Worm (Caenorhabditis elegans) whole organism, L1 larva: Measurements from ENCODE around the gene idpp-5.

Experiments
- C16A3.4 ChIP-seq: fragments of 150-350 bp; optimal IDR thresholded peaks from 2 replicates; lab custom pipeline; 2014; ENCODE audit warnings: missing biosample characterization, missing genetic modification characterization
- C34B4.2 ChIP-seq: sonication (generic microtip); optimal IDR thresholded peaks from 2 replicates; lab custom pipeline; 2017; ENCODE audit warnings: mild to moderate bottlenecking, missing genetic modification characterization, missing compliant biosample characterization
- ama-1 ChIP-seq: fragments of 150-350 bp; optimal IDR thresholded peaks from 2 replicates; lab custom pipeline; 2014
- blmp-1 ChIP-seq: fragments of 150-350 bp; optimal IDR thresholded peaks from 2 replicates; lab custom pipeline; 2014; ENCODE audit warnings: missing biosample characterization, missing genetic modification characterization
- ceh-8 ChIP-seq: fragments of 200-800 bp; sonication (Bioruptor generic); optimal IDR thresholded peaks from 2 replicates; lab custom pipeline; 2018; ENCODE audit warnings: mild to moderate bottlenecking, missing genetic modification characterization, moderate library complexity, missing compliant biosample characterization
- ceh-90 ChIP-seq: sonication (generic microtip); optimal IDR thresholded peaks from 2 replicates; lab custom pipeline; 2016; ENCODE audit warnings: missing genetic modification characterization, missing compliant biosample characterization
- ces-1 ChIP-seq: fragments of 150-350 bp; optimal IDR thresholded peaks from 2 replicates; lab custom pipeline; 2014; ENCODE audit warnings: missing biosample characterization, missing genetic modification reagents, missing genetic modification characterization
- dpl-1 ChIP-seq, 3 experiments: fragments of 150-350 bp in 2 of 3; sonication (generic microtip) in 1 of 3; optimal IDR thresholded peaks; 2 replicates each; lab custom pipeline; 2014 to 2017; ENCODE audit warnings: missing biosample characterization in 3 of 3, missing genetic modification characterization in 3 of 3, missing genetic modification reagents in 3 of 3
- dsc-1 ChIP-seq: sonication (generic microtip); optimal IDR thresholded peaks from 2 replicates; lab custom pipeline; 2016; ENCODE audit warnings: mild to moderate bottlenecking, missing genetic modification characterization, missing compliant biosample characterization
- efl-1 ChIP-seq, 4 experiments: fragments of 150-350 bp; optimal IDR thresholded peaks in 3 of 4; peaks in 1 of 4; 1 replicate in 1 of 4; 2 replicates in 3 of 4; lab custom pipeline; 2014; ENCODE audit warnings: missing biosample characterization in 2 of 4, missing genetic modification characterization in 2 of 4, missing genetic modification reagents in 2 of 4
- efl-3 ChIP-seq: fragments of 200-800 bp; sonication (Bioruptor generic); optimal IDR thresholded peaks from 2 replicates; lab custom pipeline; 2018; ENCODE audit warnings: mild to moderate bottlenecking, missing genetic modification characterization, missing compliant biosample characterization
- egl-13 ChIP-seq: sonication (generic microtip); optimal IDR thresholded peaks from 2 replicates; lab custom pipeline; 2016; ENCODE audit warnings: missing genotype, missing genetic modification reagents, missing genetic modification characterization, missing compliant biosample characterization
- elt-2 ChIP-seq: sonication (generic microtip); optimal IDR thresholded peaks from 2 replicates; lab custom pipeline; 2016; ENCODE audit warnings: missing genetic modification characterization, mild to moderate bottlenecking, inconsistent platforms, missing compliant biosample characterization, missing genetic modification reagents
- elt-3 ChIP-seq, 6 experiments: fragments of 150-350 bp in 1 of 6; sonication (generic microtip); optimal IDR thresholded peaks; 2 replicates each; lab custom pipeline; 2017 to 2018; ENCODE audit warnings: missing biosample characterization in 6 of 6, missing genetic modification characterization in 6 of 6, inconsistent platforms in 1 of 6
- ets-5 ChIP-seq: fragments of 200-800 bp; sonication (Bioruptor generic); IDR thresholded peaks from 2 replicates; pipeline ENCODE4 v1.3.6; 2022; ENCODE audit warnings: missing genetic modification characterization, missing compliant biosample characterization
- fkh-10 ChIP-seq: sonication (generic microtip); optimal IDR thresholded peaks from 2 replicates; lab custom pipeline; 2017; ENCODE audit warnings: missing biosample characterization, missing genetic modification reagents, missing genetic modification characterization
- fkh-8 ChIP-seq: sonication (generic microtip); optimal IDR thresholded peaks from 2 replicates; lab custom pipeline; 2016; ENCODE audit warnings: mild to moderate bottlenecking, missing genetic modification characterization, missing compliant biosample characterization
- hlh-4 ChIP-seq: sonication (generic microtip); optimal IDR thresholded peaks from 2 replicates; lab custom pipeline; 2016; ENCODE audit warnings: mild to moderate bottlenecking, missing genetic modification characterization, missing compliant biosample characterization
- hpl-2 ChIP-seq: fragments of 150-350 bp; optimal IDR thresholded peaks from 2 replicates; lab custom pipeline; 2014; ENCODE audit warnings: missing biosample characterization, missing genetic modification reagents, missing genetic modification characterization
- irx-1 ChIP-seq: sonication (generic microtip); optimal IDR thresholded peaks from 2 replicates; lab custom pipeline; 2016; ENCODE audit warnings: missing genetic modification characterization, missing compliant biosample characterization
- lin-13 ChIP-seq: fragments of 150-350 bp; optimal IDR thresholded peaks from 2 replicates; lab custom pipeline; 2014; ENCODE audit warnings: missing biosample characterization, missing genetic modification reagents, missing genetic modification characterization
- lin-14 ChIP-seq: fragments of 200-800 bp; sonication (Bioruptor generic); optimal IDR thresholded peaks from 2 replicates; lab custom pipeline; 2018; ENCODE audit warnings: mild to moderate bottlenecking, missing genetic modification characterization, moderate library complexity, missing compliant biosample characterization
- lin-15B ChIP-seq: fragments of 150-350 bp; sonication (generic microtip); optimal IDR thresholded peaks from 3 replicates; lab custom pipeline; 2014; ENCODE audit warnings: missing biosample characterization, missing genetic modification characterization
- lin-35 ChIP-seq, 2 experiments: fragments of 150-350 bp; optimal IDR thresholded peaks; 2 replicates each; lab custom pipeline; 2014; ENCODE audit warnings: missing biosample characterization in 2 of 2, missing genetic modification characterization in 2 of 2, missing genetic modification reagents in 2 of 2
- lin-39 ChIP-seq: fragments of 150-350 bp; optimal IDR thresholded peaks from 2 replicates; lab custom pipeline; 2014; ENCODE audit warnings: missing biosample characterization, missing genetic modification reagents, missing genetic modification characterization
- lsy-2 ChIP-seq, 2 experiments: fragments of 150-350 bp; optimal IDR thresholded peaks; 2 replicates each; lab custom pipeline; 2014; ENCODE audit warnings: missing biosample characterization in 2 of 2, missing genetic modification characterization in 2 of 2
- mdl-1 ChIP-seq, 2 experiments: fragments of 150-350 bp; optimal IDR thresholded peaks; 2 replicates each; lab custom pipeline; 2014 to 2017; ENCODE audit warnings: missing biosample characterization in 2 of 2, missing genetic modification characterization in 2 of 2, inconsistent platforms in 1 of 2
- nhr-12 ChIP-seq: sonication (generic microtip); optimal IDR thresholded peaks from 2 replicates; lab custom pipeline; 2017; ENCODE audit warnings: missing biosample characterization, missing genetic modification characterization
- nhr-20 ChIP-seq: sonication (generic microtip); optimal IDR thresholded peaks from 2 replicates; lab custom pipeline; 2016; ENCODE audit warnings: mild to moderate bottlenecking, missing genetic modification characterization, missing compliant biosample characterization
- nhr-28 ChIP-seq: fragments of 150-350 bp; optimal IDR thresholded peaks from 2 replicates; lab custom pipeline; 2014; ENCODE audit warnings: missing biosample characterization, missing genetic modification characterization
- nhr-71 ChIP-seq: sonication (generic microtip); optimal IDR thresholded peaks from 2 replicates; lab custom pipeline; 2016; ENCODE audit warnings: mild to moderate bottlenecking, missing genetic modification characterization, moderate library complexity, missing compliant biosample characterization
- nhr-76 ChIP-seq: sonication (generic microtip); optimal IDR thresholded peaks from 2 replicates; lab custom pipeline; 2017; ENCODE audit warnings: missing biosample characterization, missing genetic modification characterization
- nhr-77 ChIP-seq: fragments of 150-350 bp; optimal IDR thresholded peaks from 2 replicates; lab custom pipeline; 2014; ENCODE audit warnings: missing biosample characterization, missing genetic modification characterization
- nhr-84 ChIP-seq: sonication (generic microtip); optimal IDR thresholded peaks from 2 replicates; lab custom pipeline; 2017; ENCODE audit warnings: missing biosample characterization, missing genetic modification characterization
- nhr-90 ChIP-seq: sonication (generic microtip); optimal IDR thresholded peaks from 2 replicates; lab custom pipeline; 2016; ENCODE audit warnings: mild to moderate bottlenecking, missing genetic modification characterization, missing compliant biosample characterization; ENCODE audit not compliant: poor library complexity
- pag-3 ChIP-seq: sonication (generic microtip); optimal IDR thresholded peaks from 2 replicates; lab custom pipeline; 2017; ENCODE audit warnings: missing genetic modification characterization, mild to moderate bottlenecking, missing compliant biosample characterization, antibody characterized with exemption, borderline replicate concordance; ENCODE audit not compliant: insufficient read depth
- pax-3 ChIP-seq: fragments of 200-800 bp; sonication (Bioruptor generic); optimal IDR thresholded peaks from 2 replicates; lab custom pipeline; 2018; ENCODE audit warnings: mild to moderate bottlenecking, missing genetic modification characterization, moderate library complexity, missing compliant biosample characterization
- pqm-1 ChIP-seq: sonication (generic microtip); optimal IDR thresholded peaks from 3 replicates; lab custom pipeline; 2017; ENCODE audit warnings: missing biosample characterization, missing genetic modification characterization
- snpc-4 ChIP-seq: fragments of 150-350 bp; optimal IDR thresholded peaks from 2 replicates; lab custom pipeline; 2014; ENCODE audit warnings: missing biosample characterization, missing genetic modification characterization
- snu-23 ChIP-seq: sonication (generic microtip); optimal IDR thresholded peaks from 2 replicates; lab custom pipeline; 2016; ENCODE audit warnings: missing genetic modification characterization, missing compliant biosample characterization
- sptf-1 ChIP-seq: fragments of 150-350 bp; optimal IDR thresholded peaks from 2 replicates; lab custom pipeline; 2014; ENCODE audit warnings: missing biosample characterization, missing genetic modification characterization
- sup-37 ChIP-seq: fragments of 200-800 bp; sonication (Bioruptor generic); optimal IDR thresholded peaks from 2 replicates; lab custom pipeline; 2018; ENCODE audit warnings: mild to moderate bottlenecking, missing genetic modification characterization, missing compliant biosample characterization
- swsn-7 ChIP-seq: sonication (generic microtip); optimal IDR thresholded peaks from 2 replicates; lab custom pipeline; 2016; ENCODE audit warnings: missing genetic modification characterization, missing compliant biosample characterization
- tbx-2 ChIP-seq: sonication (generic microtip); optimal IDR thresholded peaks from 2 replicates; lab custom pipeline; 2016; ENCODE audit warnings: missing genetic modification characterization, missing compliant biosample characterization
- tlp-1 ChIP-seq: fragments of 150-350 bp; optimal IDR thresholded peaks from 2 replicates; lab custom pipeline; 2014; ENCODE audit warnings: missing biosample characterization, missing genetic modification characterization
- unc-98 ChIP-seq: fragments of 200-800 bp; sonication (Bioruptor generic); IDR thresholded peaks from 2 replicates; pipeline ENCODE4 v1.3.6; 2022; ENCODE audit warnings: missing genetic modification characterization, missing compliant biosample characterization
- xbp-1 ChIP-seq: sonication (generic microtip); optimal IDR thresholded peaks from 2 replicates; lab custom pipeline; 2016; ENCODE audit warnings: missing genetic modification characterization, missing compliant biosample characterization
- zag-1 ChIP-seq: fragments of 150-350 bp; optimal IDR thresholded peaks from 2 replicates; lab custom pipeline; 2014; ENCODE audit warnings: missing biosample characterization, missing genetic modification characterization
- zip-4 ChIP-seq: fragments of 200-800 bp; sonication (Bioruptor generic); optimal IDR thresholded peaks from 2 replicates; lab custom pipeline; 2018; ENCODE audit warnings: mild to moderate bottlenecking, missing genetic modification characterization, moderate library complexity, missing compliant biosample characterization
- ztf-4 ChIP-seq: fragments of 150-350 bp; optimal IDR thresholded peaks from 2 replicates; lab custom pipeline; 2014; ENCODE audit warnings: missing biosample characterization, missing genetic modification characterization

Gene idpp-5

ce11 chrX:3830872-3831271 is 38.3 kb upstream of the idpp-5 start:
- no peak for TF ChIP-seq ama-1 (lab: Kevin White, UChicago)
- TF ChIP-seq fkh-8: no peak
- TF ChIP-seq hpl-2 (GFP tag; lab: Kevin White, UChicago): no peak
- TF ChIP-seq zag-1 (tag; lab: Kevin White, UChicago): no peak

- peak in 1 of 2 experiments; percentile 42 for TF ChIP-seq lin-35 (GFP tag; optimal IDR thresholded peaks at IDR 0.05; lab: Kevin White, UChicago)
- TF ChIP-seq sup-37 (GFP tag; lab: Kevin White, UChicago): no peak
- TF ChIP-seq dpl-1 (GFP tag; optimal IDR thresholded peaks at IDR 0.05; lab: Kevin White, UChicago): no peak
- TF ChIP-seq efl-1 (optimal IDR thresholded peaks at IDR 0.05; lab: Kevin White, UChicago): no peak
- no peak for TF ChIP-seq efl-1 (GFP tag; optimal IDR thresholded peaks at IDR 0.05 in 1 of 2; lab: Kevin White, UChicago)
- TF ChIP-seq xbp-1 (tag; lab: Kevin White, UChicago): no peak
- peak; percentile 48 for TF ChIP-seq nhr-90 (tag; lab: Kevin White, UChicago)
- no peak for TF ChIP-seq lin-15B (tag; lab: Kevin White, UChicago)
- no peak for TF ChIP-seq C34B4.2
- TF ChIP-seq irx-1 (tag; lab: Kevin White, UChicago): no peak
- TF ChIP-seq elt-2 (tag; lab: Kevin White, UChicago): peak; percentile 93
- TF ChIP-seq ceh-90 (tag; lab: Kevin White, UChicago): no peak
- no peak for TF ChIP-seq nhr-28 (tag; lab: Kevin White, UChicago)
- TF ChIP-seq sptf-1 (tag; lab: Kevin White, UChicago): no peak
- peak; percentile 51 for TF ChIP-seq blmp-1 (tag; lab: Kevin White, UChicago)
- peak in 1 of 2 experiments; percentile 52 for TF ChIP-seq lsy-2 (tag; optimal IDR thresholded peaks at IDR 0.05; lab: Kevin White, UChicago)
- TF ChIP-seq efl-3 (GFP tag; lab: Kevin White, UChicago): no peak
- peak; percentile 52 for TF ChIP-seq lin-14 (GFP tag; lab: Kevin White, UChicago)
- TF ChIP-seq pqm-1: no peak
- no peak for TF ChIP-seq C16A3.4
- TF ChIP-seq zag-1 (tag; lab: Kevin White, UChicago): no peak
- TF ChIP-seq pax-3 (tag; lab: Kevin White, UChicago): no peak
- peak; percentile 38 for TF ChIP-seq nhr-20
- TF ChIP-seq swsn-7 (tag; lab: Kevin White, UChicago): no peak
- TF ChIP-seq elt-3 (tag; optimal IDR thresholded peaks at IDR 0.05; lab: Kevin White, UChicago): peak in 2 of 6 experiments; percentile 26 to 56
- TF ChIP-seq ceh-8: no peak
- TF ChIP-seq fkh-10 (GFP tag; lab: Kevin White, UChicago): no peak
- TF ChIP-seq nhr-76 (tag; lab: Kevin White, UChicago): no peak
- TF ChIP-seq tlp-1 (tag; lab: Kevin White, UChicago): no peak
- no peak for TF ChIP-seq dsc-1 (tag; lab: Kevin White, UChicago)
- no peak for TF ChIP-seq ztf-4 (tag; lab: Kevin White, UChicago)
- TF ChIP-seq pag-3 (tag; lab: Kevin White, UChicago): no peak
- TF ChIP-seq lin-13 (GFP tag; lab: Kevin White, UChicago): no peak
- no peak for TF ChIP-seq snpc-4 (tag; lab: Kevin White, UChicago)
- peak; percentile 0 for TF ChIP-seq snu-23 (GFP tag; lab: Kevin White, UChicago)
- peak; percentile 21 for TF ChIP-seq nhr-71 (tag; lab: Kevin White, UChicago)
- TF ChIP-seq zip-4 (GFP tag; lab: Kevin White, UChicago): no peak
- TF ChIP-seq ces-1 (GFP tag; lab: Kevin White, UChicago): no peak
- no peak for TF ChIP-seq unc-98 (GFP tag; lab: Robert Waterston, UW)
- no peak for TF ChIP-seq egl-13
- no peak for TF ChIP-seq nhr-12 (tag; lab: Kevin White, UChicago)
- no peak for TF ChIP-seq nhr-77
- TF ChIP-seq nhr-84 (tag; lab: Kevin White, UChicago): no peak
- TF ChIP-seq tbx-2 (tag; lab: Kevin White, UChicago): no peak
- TF ChIP-seq mdl-1 (tag; optimal IDR thresholded peaks at IDR 0.05; lab: Kevin White, UChicago): peak in 1 of 2 experiments; percentile 29
- no peak for TF ChIP-seq ets-5 (GFP tag; lab: Robert Waterston, UW)
- no peak for TF ChIP-seq lin-39 (tag; lab: Kevin White, UChicago)
- no peak for TF ChIP-seq hlh-4 (tag; lab: Kevin White, UChicago)
- TF ChIP-seq, all 84 proteins: peak for 11
Observed at ce11 chrX:3829605-3830004, 37.0 kb upstream of the idpp-5 start.
